Fruit fly (Drosophila melanogaster) whole organism, embryonic: ENCODE data around the gene CG43127.

ENCODE experiments used
- Abd-B ChIP-seq: fragments of 200-800 bp; sonication (Bioruptor generic); optimal IDR thresholded peaks from 2 replicates; lab custom pipeline; 2018; ENCODE audit warnings: missing biosample characterization, mild to moderate bottlenecking, missing genetic modification characterization, moderate library complexity
- Atf6 ChIP-seq: fragments of 200-800 bp; sonication (Bioruptor generic); IDR thresholded peaks from 2 replicates; pipeline ENCODE4 v1.3.6; 2022; ENCODE audit warnings: missing biosample characterization, missing genetic modification characterization
- C15 ChIP-seq: fragments of 200-800 bp; sonication (Bioruptor generic); IDR thresholded peaks from 3 replicates; pipeline ENCODE4 v1.3.6; 2022; ENCODE audit warnings: missing biosample characterization, missing genetic modification characterization
- CG10274 ChIP-seq: fragments of 200-800 bp; sonication (Bioruptor generic); optimal IDR thresholded peaks from 3 replicates; lab custom pipeline; 2017; ENCODE audit warnings: missing biosample characterization, mild to moderate bottlenecking, missing genetic modification characterization
- CG12236 ChIP-seq: fragments of 200-800 bp; sonication (Bioruptor generic); optimal IDR thresholded peaks from 2 replicates; lab custom pipeline; 2016; ENCODE audit warnings: missing biosample characterization, missing genetic modification characterization
- CG15514 ChIP-seq: fragments of 200-800 bp; sonication (Bioruptor generic); optimal IDR thresholded peaks from 3 replicates; lab custom pipeline; 2017; ENCODE audit warnings: missing biosample characterization, missing genetic modification characterization, mild to moderate bottlenecking, moderate library complexity, missing genetic modification reagents
- CG17186 ChIP-seq: fragments of 200-800 bp; sonication (Bioruptor generic); optimal IDR thresholded peaks from 3 replicates; lab custom pipeline; 2017; ENCODE audit warnings: missing biosample characterization, missing genetic modification reagents, missing genetic modification characterization
- CG17385 ChIP-seq: fragments of 200-800 bp; sonication (Bioruptor generic); optimal IDR thresholded peaks from 3 replicates; lab custom pipeline; 2018; ENCODE audit warnings: missing biosample characterization, mild to moderate bottlenecking, missing genetic modification characterization
- CG17612 ChIP-seq: fragments of 200-800 bp; sonication (Bioruptor generic); IDR thresholded peaks from 2 replicates; pipeline ENCODE4 v1.3.6; 2022; ENCODE audit warnings: missing biosample characterization, missing genetic modification characterization
- CG1792 ChIP-seq: fragments of 200-800 bp; sonication (Bioruptor generic); optimal IDR thresholded peaks from 2 replicates; lab custom pipeline; 2016; ENCODE audit warnings: missing biosample characterization, missing genetic modification characterization
- CG1832 ChIP-seq: fragments of 200-800 bp; sonication (Bioruptor generic); optimal IDR thresholded peaks from 2 replicates; lab custom pipeline; 2017; ENCODE audit warnings: missing biosample characterization, mild to moderate bottlenecking, missing genetic modification characterization, inconsistent platforms
- CG42726 ChIP-seq: fragments of 200-800 bp; sonication (Bioruptor generic); IDR thresholded peaks from 2 replicates; pipeline ENCODE4 v1.3.6; 2022; ENCODE audit warnings: missing biosample characterization, missing genetic modification characterization; ENCODE audit not compliant: partially characterized antibody
- CG4360 ChIP-seq: fragments of 200-800 bp; sonication (Bioruptor generic); IDR thresholded peaks from 2 replicates; pipeline ENCODE4 v1.3.6; 2022; ENCODE audit warnings: missing biosample characterization, missing genetic modification characterization
- CG5245 ChIP-seq: fragments of 200-800 bp; sonication (Bioruptor generic); optimal IDR thresholded peaks from 3 replicates; lab custom pipeline; 2016; ENCODE audit warnings: missing biosample characterization, missing genetic modification characterization
- CG6175 ChIP-seq: fragments of 200-800 bp; sonication (Bioruptor generic); IDR thresholded peaks from 3 replicates; pipeline ENCODE4 v1.3.6; 2022; ENCODE audit warnings: missing biosample characterization, missing genetic modification characterization
- CG6791 ChIP-seq: fragments of 200-800 bp; sonication (Bioruptor generic); IDR thresholded peaks from 3 replicates; pipeline ENCODE4 v1.3.6; 2022; ENCODE audit warnings: missing biosample characterization, missing genetic modification characterization; ENCODE audit not compliant: partially characterized antibody
- CG7839 ChIP-seq: fragments of 200-800 bp; sonication (Bioruptor generic); optimal IDR thresholded peaks from 3 replicates; lab custom pipeline; 2018; ENCODE audit warnings: missing biosample characterization, mild to moderate bottlenecking, missing genetic modification characterization, moderate library complexity
- CG8765 ChIP-seq: fragments of 200-800 bp; sonication (Bioruptor generic); IDR thresholded peaks from 2 replicates; pipeline ENCODE4 v1.3.6; 2022; ENCODE audit warnings: missing biosample characterization, missing genetic modification characterization
- E2f2 ChIP-seq: fragments of 200-800 bp; sonication (Bioruptor generic); IDR thresholded peaks from 2 replicates; pipeline ENCODE4 v1.3.6; 2022; ENCODE audit warnings: missing biosample characterization, missing genetic modification characterization
- Ets65A ChIP-seq: fragments of 200-800 bp; sonication (Bioruptor generic); peaks from one replicate; lab custom pipeline; 2016; ENCODE audit warnings: missing biosample characterization, missing genetic modification characterization
- Lhr ChIP-seq: fragments of 200-800 bp; sonication (Bioruptor generic); optimal IDR thresholded peaks from 3 replicates; lab custom pipeline; 2017; ENCODE audit warnings: mild to moderate bottlenecking, missing biosample characterization, missing genetic modification reagents, missing genetic modification characterization
- Taf1 ChIP-seq: fragments of 200-800 bp; sonication (Bioruptor generic); IDR thresholded peaks from 2 replicates; pipeline ENCODE4 v1.3.6; 2022; ENCODE audit warnings: missing biosample characterization, missing genetic modification characterization
- ara ChIP-seq: fragments of 200-800 bp; sonication (Bioruptor generic); IDR thresholded peaks from 2 replicates; pipeline ENCODE4 v1.3.6; 2022; ENCODE audit warnings: missing biosample characterization, missing genetic modification characterization
- bbx ChIP-seq: fragments of 200-800 bp; sonication (Bioruptor generic); IDR thresholded peaks from 2 replicates; pipeline ENCODE4 v1.3.6; 2022; ENCODE audit warnings: missing biosample characterization, missing genetic modification characterization; ENCODE audit not compliant: partially characterized antibody
- bowl ChIP-seq: fragments of 200-800 bp; sonication (Bioruptor generic); IDR thresholded peaks from 2 replicates; pipeline ENCODE4 v1.3.6; 2022; ENCODE audit warnings: missing biosample characterization, missing genetic modification characterization
- cg ChIP-seq: fragments of 200-800 bp; sonication (Bioruptor generic); optimal IDR thresholded peaks from 3 replicates; lab custom pipeline; 2019; ENCODE audit warnings: missing biosample characterization, mild to moderate bottlenecking, missing genetic modification characterization, moderate library complexity
- chinmo ChIP-seq: fragments of 200-800 bp; sonication (Bioruptor generic); IDR thresholded peaks from 4 replicates; pipeline ENCODE4 v1.3.6; 2022; ENCODE audit warnings: missing biosample characterization, missing genetic modification characterization; ENCODE audit not compliant: partially characterized antibody
- chm ChIP-seq: fragments of 200-800 bp; sonication (Bioruptor generic); IDR thresholded peaks from 2 replicates; pipeline ENCODE4 v1.3.6; 2022; ENCODE audit warnings: missing biosample characterization, missing genetic modification characterization
- crol ChIP-seq: fragments of 200-800 bp; sonication (Bioruptor generic); IDR thresholded peaks from 2 replicates; pipeline ENCODE4 v1.3.6; 2022; ENCODE audit warnings: missing biosample characterization, missing genetic modification characterization
- ewg ChIP-seq: fragments of 200-800 bp; sonication (Bioruptor generic); optimal IDR thresholded peaks from 3 replicates; lab custom pipeline; 2017; ENCODE audit warnings: mild to moderate bottlenecking, missing biosample characterization, missing genetic modification reagents, missing genetic modification characterization
- gcm ChIP-seq: fragments of 200-800 bp; sonication (Bioruptor generic); optimal IDR thresholded peaks from 2 replicates; lab custom pipeline; 2019; ENCODE audit warnings: missing biosample characterization, mild to moderate bottlenecking, missing genetic modification characterization, moderate library complexity
- her ChIP-seq: fragments of 200-800 bp; sonication (Bioruptor generic); optimal IDR thresholded peaks from 2 replicates; lab custom pipeline; 2016; ENCODE audit warnings: missing biosample characterization, missing genetic modification characterization
- jumu ChIP-seq: fragments of 200-800 bp; sonication (Bioruptor generic); optimal IDR thresholded peaks from 3 replicates; lab custom pipeline; 2016; ENCODE audit warnings: missing biosample characterization, missing genetic modification characterization
- kah ChIP-seq: fragments of 200-800 bp; sonication (Bioruptor generic); optimal IDR thresholded peaks from 2 replicates; lab custom pipeline; 2018; ENCODE audit warnings: missing biosample characterization, mild to moderate bottlenecking, missing genetic modification characterization
- kni ChIP-seq: fragments of 200-800 bp; sonication (Bioruptor generic); optimal IDR thresholded peaks from 3 replicates; lab custom pipeline; 2017; ENCODE audit warnings: mild to moderate bottlenecking, missing biosample characterization, missing genetic modification reagents, missing genetic modification characterization
- maf-S ChIP-seq: fragments of 200-800 bp; sonication (Bioruptor generic); optimal IDR thresholded peaks from 2 replicates; lab custom pipeline; 2016; ENCODE audit warnings: missing biosample characterization, missing genetic modification characterization
- nom ChIP-seq: fragments of 200-800 bp; sonication (Bioruptor generic); optimal IDR thresholded peaks from 2 replicates; lab custom pipeline; 2017; ENCODE audit warnings: missing biosample characterization, missing genetic modification characterization, mild to moderate bottlenecking, moderate library complexity, missing genetic modification reagents
- otp ChIP-seq: fragments of 200-800 bp; sonication (Bioruptor generic); IDR thresholded peaks from 3 replicates; pipeline ENCODE4, ENCODE4 v1.3.6; 2022; ENCODE audit warnings: missing biosample characterization, missing genetic modification characterization
- pros ChIP-seq: fragments of 200-800 bp; sonication (Bioruptor generic); optimal IDR thresholded peaks from 3 replicates; lab custom pipeline; 2019; ENCODE audit warnings: missing biosample characterization, mild to moderate bottlenecking, missing genetic modification characterization, moderate library complexity
- psq ChIP-seq: fragments of 200-800 bp; sonication (Bioruptor generic); optimal IDR thresholded peaks from 2 replicates; lab custom pipeline; 2017; ENCODE audit warnings: missing biosample characterization, missing genetic modification characterization
- ro ChIP-seq: fragments of 200-800 bp; sonication (Bioruptor generic); IDR thresholded peaks from 2 replicates; pipeline ENCODE4 v1.3.6; 2022; ENCODE audit warnings: missing biosample characterization, missing genetic modification characterization
- run ChIP-seq: fragments of 200-800 bp; sonication (Bioruptor generic); optimal IDR thresholded peaks from 3 replicates; lab custom pipeline; 2018; ENCODE audit warnings: missing biosample characterization, mild to moderate bottlenecking, missing genetic modification characterization
- sens ChIP-seq: fragments of 200-800 bp; sonication (Bioruptor generic); peaks from one replicate; lab custom pipeline; 2016; ENCODE audit warnings: missing biosample characterization, missing genetic modification characterization
- tio ChIP-seq: fragments of 200-800 bp; sonication (Bioruptor generic); optimal IDR thresholded peaks from 2 replicates; lab custom pipeline; 2017; ENCODE audit warnings: missing biosample characterization, missing genetic modification characterization, inconsistent platforms
- tx ChIP-seq: fragments of 200-800 bp; sonication (Bioruptor generic); optimal IDR thresholded peaks from 2 replicates; lab custom pipeline; 2016; ENCODE audit warnings: missing biosample characterization, missing genetic modification characterization
- vvl ChIP-seq: fragments of 200-800 bp; sonication (Bioruptor generic); IDR thresholded peaks from 2 replicates; pipeline ENCODE4 v1.3.6; 2022; ENCODE audit warnings: missing biosample characterization, missing genetic modification characterization

The CG43127 gene

dm6 chr3L:10669592-10670400 is 44.4 kb upstream of the CG43127 start (continued):
- TF ChIP-seq her (no peak), Lhr (GFP tag; lab: Kevin White, UChicago) (no peak), C15 (GFP tag; lab: Robert Waterston, UW) (no peak), CG1792 (GFP tag; lab: Kevin White, UChicago) (no peak), Abd-B (GFP tag; lab: Kevin White, UChicago) (no peak), Taf1 (GFP tag; lab: Robert Waterston, UW) (no peak), CG12236 (GFP tag; lab: Kevin White, UChicago) (no peak), CG7839 (tag; lab: Kevin White, UChicago) (no peak), kni (GFP tag; lab: Kevin White, UChicago) (no peak), tio (GFP tag; lab: Kevin White, UChicago) (no peak), maf-S (GFP tag; lab: Kevin White, UChicago) (no peak), CG10274 (no peak), CG17612 (no peak), ara (no peak), bowl (GFP tag; lab: Robert Waterston, UW) (0 out of 2 replicates have a peak, but pooled peaks have one; percentile 13), nom (GFP tag; lab: Kevin White, UChicago) (no peak)

- 0 out of 2 replicates have a peak, but pooled peaks have one; percentile 12 for TF ChIP-seq CG42726 (GFP tag; lab: Robert Waterston, UW)
- peak; percentile 35; the same call in 1 of the 2 replicates for TF ChIP-seq CG4360 (GFP tag; lab: Robert Waterston, UW)
- peak; percentile 77 for TF ChIP-seq cg (GFP tag; lab: Kevin White, UChicago)
- peak; percentile 45 for TF ChIP-seq CG17385 (GFP tag; lab: Kevin White, UChicago)
- TF ChIP-seq tx (GFP tag; lab: Kevin White, UChicago), result no peak
- peak; percentile 31; the same call in 1 of the 2 replicates for TF ChIP-seq bbx (GFP tag; lab: Robert Waterston, UW)
- peak; percentile 67; the same call in 1 of the 2 replicates for TF ChIP-seq crol (GFP tag; lab: Robert Waterston, UW)
- TF ChIP-seq CG17186 (GFP tag; lab: Kevin White, UChicago), result no peak
- no peak for TF ChIP-seq ewg
- no peak for TF ChIP-seq CG8765 (GFP tag; lab: Robert Waterston, UW)
- TF ChIP-seq Ets65A (GFP tag; lab: Kevin White, UChicago), result no peak
- peak; percentile 86; the same call in 3 of the 4 replicates for TF ChIP-seq chinmo (GFP tag; lab: Robert Waterston, UW)
- no peak for TF ChIP-seq CG10274
- peak; percentile 39; the same call in 1 of the 2 replicates for TF ChIP-seq chm (GFP tag; lab: Robert Waterston, UW)
- no peak for TF ChIP-seq run
- no peak for TF ChIP-seq E2f2 (GFP tag; lab: Robert Waterston, UW)
Observed at dm6 chr3L:10667341-10667740, 41.9 kb upstream of the CG43127 start.

- TF ChIP-seq CG1832 (GFP tag; lab: Kevin White, UChicago), result peak; percentile 25
- peak; percentile 42; the same call in 1 of the 3 replicates for TF ChIP-seq otp (GFP tag; lab: Robert Waterston, UW)
- no peak for TF ChIP-seq vvl (GFP tag; lab: Robert Waterston, UW)
- no peak for TF ChIP-seq ro (GFP tag; lab: Robert Waterston, UW)
- peak; percentile 57 for TF ChIP-seq CG5245 (GFP tag; lab: Kevin White, UChicago)
- no peak for TF ChIP-seq Atf6 (GFP tag; lab: Robert Waterston, UW)
- peak; percentile 68; the same call in 2 of the 3 replicates for TF ChIP-seq CG6791
- TF ChIP-seq psq (GFP tag; lab: Kevin White, UChicago), result peak; percentile 45
- TF ChIP-seq sens (GFP tag; lab: Kevin White, UChicago), result peak; percentile 46
- peak; percentile 81 for TF ChIP-seq crol (GFP tag; lab: Robert Waterston, UW)
- peak; percentile 15 for TF ChIP-seq pros (GFP tag; lab: Kevin White, UChicago)
- peak; percentile 70 for TF ChIP-seq kah (GFP tag; lab: Kevin White, UChicago)
- TF ChIP-seq cg (GFP tag; lab: Kevin White, UChicago), result peak; percentile 43
- 0 out of 4 replicates have a peak, but pooled peaks have one; percentile 14 for TF ChIP-seq chinmo (GFP tag; lab: Robert Waterston, UW)
- no peak for TF ChIP-seq jumu (GFP tag; lab: Kevin White, UChicago)
- peak; percentile 95 for TF ChIP-seq gcm
- TF ChIP-seq CG4360 (GFP tag; lab: Robert Waterston, UW), result peak; percentile 76
- peak; percentile 37; the same call in 1 of the 3 replicates for TF ChIP-seq CG6175 (GFP tag; lab: Robert Waterston, UW)
- TF ChIP-seq CG15514 (GFP tag; lab: Kevin White, UChicago), result peak; percentile 33
Observed at dm6 chr3L:10666511-10667003, 41.2 kb upstream of the CG43127 start.
